Worm (Caenorhabditis elegans) whole organism, early embryonic: Measurements from ENCODE around the gene srz-101.

Source experiments
- B0310.2 ChIP-seq: sonication (generic microtip); optimal IDR thresholded peaks from 2 replicates; lab custom pipeline; 2016; ENCODE audit warnings: mild to moderate bottlenecking, missing genetic modification characterization, missing compliant biosample characterization
- F13C5.2 ChIP-seq: sonication (generic microtip); optimal IDR thresholded peaks from 2 replicates; lab custom pipeline; 2017; ENCODE audit warnings: mild to moderate bottlenecking, missing genetic modification characterization, inconsistent platforms, missing compliant biosample characterization
- ama-1 ChIP-seq: fragments of 150-350 bp; optimal IDR thresholded peaks from 2 replicates; lab custom pipeline; 2014
- ceh-13 ChIP-seq: fragments of 200-800 bp; sonication (Bioruptor generic); optimal IDR thresholded peaks from 2 replicates; lab custom pipeline; 2018; ENCODE audit warnings: mild to moderate bottlenecking, missing genetic modification characterization, missing compliant biosample characterization
- ceh-36 ChIP-seq: sonication (generic microtip); optimal IDR thresholded peaks from 2 replicates; lab custom pipeline; 2016; ENCODE audit warnings: missing genetic modification characterization, inconsistent platforms, missing compliant biosample characterization
- flt-1 ChIP-seq: fragments of 200-800 bp; sonication (Bioruptor generic); IDR thresholded peaks from 2 replicates; pipeline ENCODE4 v1.3.6; 2022; ENCODE audit warnings: missing genetic modification characterization, missing compliant biosample characterization
- hnd-1 ChIP-seq: sonication (generic microtip); optimal IDR thresholded peaks from 2 replicates; lab custom pipeline; 2016; ENCODE audit warnings: missing genetic modification characterization, missing compliant biosample characterization
- pes-1 ChIP-seq: fragments of 200-800 bp; sonication (Bioruptor generic); IDR thresholded peaks from 2 replicates; pipeline ENCODE4 v1.3.6; 2022; ENCODE audit warnings: missing genetic modification reagents, missing genetic modification characterization, missing compliant biosample characterization
- sea-1 ChIP-seq: fragments of 200-800 bp; sonication (Bioruptor generic); conservative IDR thresholded peaks from 2 replicates; pipeline ENCODE4 v1.3.6; 2022; ENCODE audit warnings: missing genetic modification characterization, missing compliant biosample characterization
- tbx-11 ChIP-seq: fragments of 200-800 bp; sonication (Bioruptor generic); IDR thresholded peaks from 2 replicates; pipeline ENCODE4 v1.3.6; 2022; ENCODE audit warnings: missing genetic modification characterization, missing compliant biosample characterization
- tra-4 ChIP-seq: sonication (generic microtip); optimal IDR thresholded peaks from 2 replicates; lab custom pipeline; 2017; ENCODE audit warnings: missing genetic modification characterization, missing compliant biosample characterization

- TF ChIP-seq pes-1 (GFP tag; lab: Robert Waterston, UW) (no peak), flt-1 (GFP tag; lab: Robert Waterston, UW) (no peak), hnd-1 (tag; lab: Kevin White, UChicago) (no peak), ama-1 (lab: Kevin White, UChicago) (no peak), ceh-13 (GFP tag; lab: Kevin White, UChicago) (no peak), sea-1 (no peak), F13C5.2 (tag; lab: Kevin White, UChicago) (no peak), tra-4 (tag; lab: Kevin White, UChicago) (no peak), B0310.2 (no peak), tbx-11 (no peak), ceh-36 (tag; lab: Kevin White, UChicago) (no peak)
These were observed 14.7 kb upstream of the srz-101 start, which contains the start of gene srw-44 for ce11 chrV:16679981-16680380.
